Worm (Caenorhabditis elegans): ENCODE measurements around the gene pha-4.
A peak's percentile ranks its signal among the peaks of the same experiment; 100 is the strongest.

Gene pha-4

DNA sequence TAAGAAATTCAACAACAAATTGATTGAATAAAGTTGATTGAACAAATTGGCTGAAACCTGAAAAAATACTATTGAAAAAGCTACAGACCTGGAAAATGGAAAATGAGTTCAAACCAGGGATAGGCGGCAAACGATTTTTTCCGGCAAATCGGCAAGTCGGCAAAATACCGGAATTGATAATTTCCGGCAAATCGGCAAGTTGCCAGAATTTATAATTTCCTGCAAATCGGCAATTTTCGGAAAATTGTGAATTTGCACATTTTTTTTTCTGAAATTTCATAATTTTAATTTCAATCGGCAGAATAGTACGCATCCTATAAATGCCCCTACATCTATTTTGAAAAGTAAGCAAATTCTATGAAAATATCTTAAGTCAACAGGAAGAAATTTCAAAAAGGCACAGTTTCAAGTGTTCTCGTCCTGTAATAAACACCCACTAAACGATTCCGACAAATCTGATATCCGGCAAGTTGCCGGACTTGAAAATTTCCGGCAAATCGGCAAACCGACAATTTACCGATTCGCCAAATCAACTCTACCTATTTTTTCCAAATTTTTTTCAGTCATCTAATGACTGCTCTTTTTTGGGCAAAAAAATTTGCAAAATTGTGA is 35.9 kb upstream of the pha-4 start:
- TF ChIP-seq ztf-23 (GFP tag; IDR thresholded peaks at IDR 0.05) (peak; percentile 41; the same call in 1 of the 2 replicates), ztf-29 (GFP tag; IDR thresholded peaks at IDR 0.05) (no peak), klf-2 (GFP tag; conservative IDR thresholded peaks at IDR 0.05) (no peak), T22C8.4 (GFP tag; IDR thresholded peaks at IDR 0.05) (0 out of 2 replicates have a peak, but pooled peaks have one; percentile 8)

DNA sequence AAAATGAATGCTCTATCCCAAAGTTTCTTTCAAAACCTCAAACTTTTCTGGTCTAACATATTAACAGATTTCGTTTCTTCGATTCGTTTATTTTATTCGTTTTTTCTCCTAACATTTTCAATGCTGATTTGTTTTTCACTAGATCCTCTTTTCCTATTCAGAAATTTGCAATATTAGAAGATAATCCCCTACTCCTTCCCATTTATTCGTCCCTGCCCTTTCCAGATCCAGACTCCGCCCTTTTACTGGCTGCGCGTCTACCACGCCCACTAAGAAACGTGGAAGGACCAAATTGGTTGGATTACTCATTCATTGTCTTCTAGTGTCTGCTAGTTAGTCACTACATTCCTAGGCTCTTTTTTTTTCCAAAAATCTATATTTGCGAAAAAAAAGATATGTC is 30.9 kb upstream of the pha-4 start, which contains the start of gene Y44A6C.2:
Gene Y44A6C.2, plus strand, starts transcription at position 301 of the 400 bp plus-strand sequence.
- no peak for TF ChIP-seq med-1 (GFP tag; optimal IDR thresholded peaks at IDR 0.05; ENCODE audit: insufficient read depth)
- no peak for TF ChIP-seq tab-1 (GFP tag; IDR thresholded peaks at IDR 0.05)

DNA sequence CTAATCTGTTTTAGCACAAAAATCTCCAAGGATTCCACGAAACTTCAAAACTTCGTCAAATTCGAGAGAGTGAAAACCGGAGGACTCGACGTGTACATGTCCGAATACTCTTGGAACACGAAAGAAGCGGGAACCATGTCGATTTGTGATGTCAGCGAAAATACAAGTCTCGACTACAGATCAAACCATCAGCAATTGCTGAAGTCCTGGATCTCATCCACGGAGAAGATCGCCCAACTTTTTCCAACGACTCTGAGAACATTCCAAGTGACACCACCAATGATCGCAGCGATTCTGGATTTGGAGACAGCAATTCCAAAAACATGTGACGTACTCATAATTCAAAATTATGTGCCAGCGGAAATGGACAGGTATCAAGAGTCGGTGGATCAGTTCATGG is 30.4 kb upstream of the pha-4 start:
- no peak for TF ChIP-seq cog-1 (tag; optimal IDR thresholded peaks at IDR 0.05)
- TF ChIP-seq ztf-23 (GFP tag; IDR thresholded peaks at IDR 0.05) = no peak
- no peak for TF ChIP-seq klf-2 (GFP tag; conservative IDR thresholded peaks at IDR 0.05)
- no peak for TF ChIP-seq flt-1 (GFP tag; IDR thresholded peaks at IDR 0.05)
- no peak for TF ChIP-seq ztf-29 (GFP tag; IDR thresholded peaks at IDR 0.05)
- TF ChIP-seq ref-1 (GFP tag; conservative IDR thresholded peaks at IDR 0.05) = no peak
- no peak for TF ChIP-seq med-1 (GFP tag; optimal IDR thresholded peaks at IDR 0.05; ENCODE audit: insufficient read depth)
- TF ChIP-seq tab-1 (GFP tag; IDR thresholded peaks at IDR 0.05) = no peak
- TF ChIP-seq T22C8.4 (GFP tag; IDR thresholded peaks at IDR 0.05) = no peak

DNA sequence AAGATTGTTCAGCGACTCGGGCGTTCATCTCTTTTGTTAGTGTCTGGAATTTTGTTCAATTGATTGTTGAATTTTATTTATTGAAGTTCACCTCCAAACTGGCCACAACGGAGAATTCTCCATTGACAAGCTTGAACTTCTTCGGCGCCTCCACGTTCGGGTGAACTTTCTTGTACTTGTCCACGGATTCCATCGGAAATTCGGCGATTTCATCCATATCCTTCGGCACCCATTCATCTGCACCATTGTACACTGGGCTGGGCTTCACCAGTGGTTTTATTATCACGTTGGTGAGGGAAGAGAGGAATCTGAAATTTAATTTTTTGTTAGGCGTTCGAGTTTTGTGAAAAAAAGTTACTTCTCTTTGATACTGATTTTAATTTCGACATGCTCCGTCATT is 25.4 kb upstream of the pha-4 start:
- TF ChIP-seq ztf-29 (GFP tag; IDR thresholded peaks at IDR 0.05) (no peak), ztf-23 (GFP tag; IDR thresholded peaks at IDR 0.05) (no peak), med-1 (GFP tag; optimal IDR thresholded peaks at IDR 0.05; ENCODE audit: insufficient read depth) (no peak), klf-2 (GFP tag; conservative IDR thresholded peaks at IDR 0.05) (no peak), flt-1 (GFP tag; IDR thresholded peaks at IDR 0.05) (no peak), tab-1 (GFP tag; IDR thresholded peaks at IDR 0.05) (no peak), T22C8.4 (GFP tag; IDR thresholded peaks at IDR 0.05) (no peak), ref-1 (GFP tag; conservative IDR thresholded peaks at IDR 0.05) (no peak), cog-1 (tag; optimal IDR thresholded peaks at IDR 0.05) (no peak)

DNA sequence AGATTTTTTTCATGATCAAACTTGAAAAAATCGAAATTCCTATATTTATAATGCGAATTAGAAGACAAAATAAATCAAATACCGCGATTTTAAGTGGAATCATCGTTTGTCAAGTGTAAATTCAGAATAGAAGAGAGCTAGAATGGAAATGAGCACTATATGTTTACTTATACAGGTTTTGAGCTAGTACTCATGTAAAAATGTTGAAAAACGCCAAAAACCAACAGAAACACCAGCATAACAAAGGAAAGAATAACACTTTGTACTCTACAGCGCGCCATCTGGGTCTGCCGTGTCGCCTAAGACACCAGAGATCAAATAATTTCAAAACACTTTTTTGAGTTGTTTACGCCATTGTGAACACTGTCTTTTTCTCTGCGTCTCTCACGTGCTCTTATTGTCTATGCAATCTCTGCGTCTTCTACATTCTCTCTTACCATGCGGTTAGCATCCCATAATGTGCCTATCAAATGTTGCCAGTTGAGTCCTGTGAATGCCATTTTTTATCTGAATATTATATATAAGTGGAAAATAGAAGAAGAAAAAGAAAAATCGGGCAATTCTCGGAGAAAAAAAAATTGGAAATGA is 24.0 kb upstream of the pha-4 start, which contains the start of gene ipla-3:
Gene ipla-3, minus strand, starts transcription at position 510 of the 588 bp plus-strand sequence.
- no peak for TF ChIP-seq klf-2 (GFP tag; conservative IDR thresholded peaks at IDR 0.05)
- peak; percentile 54 for TF ChIP-seq cog-1 (tag; optimal IDR thresholded peaks at IDR 0.05)

DNA sequence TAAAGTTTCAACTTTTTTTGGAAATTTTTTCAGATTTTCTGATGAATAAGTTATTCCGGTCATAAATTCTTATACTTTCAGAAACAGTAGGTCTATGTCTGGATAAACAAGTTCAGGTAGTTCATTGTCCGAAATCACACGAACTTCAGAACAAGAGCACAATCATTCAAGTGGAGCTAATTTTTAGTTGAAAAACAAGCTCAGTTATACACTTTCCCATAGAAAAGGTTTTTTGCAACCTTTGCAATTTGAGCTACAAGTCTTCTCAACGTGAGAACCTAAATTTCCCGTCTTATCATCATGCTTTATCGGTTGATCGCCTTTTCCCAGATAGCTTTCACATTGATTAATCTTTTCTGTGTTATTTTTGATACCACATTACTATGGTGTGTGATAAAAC is 21.1 kb upstream of the pha-4 start, which contains the start of gene srxa-1:
Gene srxa-1, plus strand, starts transcription at position 301 of the 400 bp plus-strand sequence.
- TF ChIP-seq cog-1 (tag; optimal IDR thresholded peaks at IDR 0.05) (no peak), med-1 (GFP tag; optimal IDR thresholded peaks at IDR 0.05; ENCODE audit: insufficient read depth) (no peak), T22C8.4 (GFP tag; IDR thresholded peaks at IDR 0.05) (no peak), ztf-29 (GFP tag; IDR thresholded peaks at IDR 0.05) (no peak), ref-1 (GFP tag; conservative IDR thresholded peaks at IDR 0.05) (no peak), flt-1 (GFP tag; IDR thresholded peaks at IDR 0.05) (no peak), ztf-23 (GFP tag; IDR thresholded peaks at IDR 0.05) (no peak), klf-2 (GFP tag; conservative IDR thresholded peaks at IDR 0.05) (no peak), tab-1 (GFP tag; IDR thresholded peaks at IDR 0.05) (no peak)

DNA sequence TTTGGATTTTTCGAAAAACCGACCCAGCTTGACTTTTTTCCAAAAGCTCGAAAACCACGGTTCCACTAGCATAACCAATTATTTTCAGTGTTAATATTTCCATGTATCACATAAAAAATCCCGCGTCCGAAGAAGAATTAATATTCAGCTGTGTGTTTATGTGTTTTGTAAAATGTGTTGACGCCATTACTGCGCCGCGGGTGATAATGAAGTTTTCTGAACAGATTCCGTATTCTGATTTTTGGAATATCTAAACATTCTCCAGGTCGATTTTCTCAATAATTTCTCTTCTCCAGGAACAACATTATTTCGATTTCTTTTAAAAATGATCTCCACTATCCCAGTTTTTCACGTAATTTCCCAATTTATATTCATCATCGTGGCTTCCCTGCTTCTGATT is 18.2 kb upstream of the pha-4 start, which contains the start of gene srxa-6:
Gene srxa-6, plus strand, starts transcription at position 301 of the 400 bp plus-strand sequence.
- TF ChIP-seq ztf-23 (GFP tag; IDR thresholded peaks at IDR 0.05) (no peak), ztf-29 (GFP tag; IDR thresholded peaks at IDR 0.05) (no peak), ref-1 (GFP tag; conservative IDR thresholded peaks at IDR 0.05) (no peak), med-1 (GFP tag; optimal IDR thresholded peaks at IDR 0.05; ENCODE audit: insufficient read depth) (no peak), T22C8.4 (GFP tag; IDR thresholded peaks at IDR 0.05) (no peak), klf-2 (GFP tag; conservative IDR thresholded peaks at IDR 0.05) (no peak), cog-1 (tag; optimal IDR thresholded peaks at IDR 0.05) (no peak), flt-1 (GFP tag; IDR thresholded peaks at IDR 0.05) (no peak), tab-1 (GFP tag; IDR thresholded peaks at IDR 0.05) (no peak)

DNA sequence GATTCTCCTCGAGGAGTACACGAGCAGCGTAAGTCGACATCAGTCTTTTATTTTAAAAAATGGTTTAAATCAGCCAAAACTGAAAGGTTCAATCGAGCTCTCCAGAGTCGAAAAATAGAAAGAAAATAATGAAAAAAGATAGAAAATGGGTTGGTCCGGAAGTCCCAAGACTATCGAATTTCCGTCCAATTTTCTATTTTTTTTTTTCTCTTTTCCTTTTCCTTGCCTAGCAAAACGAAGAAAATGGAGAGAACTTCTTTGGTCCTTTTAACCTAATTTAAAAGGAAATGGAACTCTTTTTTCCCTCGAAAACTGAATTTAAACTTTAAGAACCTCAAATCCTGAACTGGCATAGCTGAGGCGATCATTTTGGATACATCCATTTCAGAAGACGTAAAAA is 13.5 kb upstream of the pha-4 start:
- TF ChIP-seq ref-1 (GFP tag; conservative IDR thresholded peaks at IDR 0.05) (no peak), tab-1 (GFP tag; IDR thresholded peaks at IDR 0.05) (no peak), cog-1 (tag; optimal IDR thresholded peaks at IDR 0.05) (no peak), ztf-29 (GFP tag; IDR thresholded peaks at IDR 0.05) (no peak), med-1 (GFP tag; optimal IDR thresholded peaks at IDR 0.05; ENCODE audit: insufficient read depth) (no peak), T22C8.4 (GFP tag; IDR thresholded peaks at IDR 0.05) (no peak), flt-1 (GFP tag; IDR thresholded peaks at IDR 0.05) (no peak), ztf-23 (GFP tag; IDR thresholded peaks at IDR 0.05) (no peak), klf-2 (GFP tag; conservative IDR thresholded peaks at IDR 0.05) (no peak)

DNA sequence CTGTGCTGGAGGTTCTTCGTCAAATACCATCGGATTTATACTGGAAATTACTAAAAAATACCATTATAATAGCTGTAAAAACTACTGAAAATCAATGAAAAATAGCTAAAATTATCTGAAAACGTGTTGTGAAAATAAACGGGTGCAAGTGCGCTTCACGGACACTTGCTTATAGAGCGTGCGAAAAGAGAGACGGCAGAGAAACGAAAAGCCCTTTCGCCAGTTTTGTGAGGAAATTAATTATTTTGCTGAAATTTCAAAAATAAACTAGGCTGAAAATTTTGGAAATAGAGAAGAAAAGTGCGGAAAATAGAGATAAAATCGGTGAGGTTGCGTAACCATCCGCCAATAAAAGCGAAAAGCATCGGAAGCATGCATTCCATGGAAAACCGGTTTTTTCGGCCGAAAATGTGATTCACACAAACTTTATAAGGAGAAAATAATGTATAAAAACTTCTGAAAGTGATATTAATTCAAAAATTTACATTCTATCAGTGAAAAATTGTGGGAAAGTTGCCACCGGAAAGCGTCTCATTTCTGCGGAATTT is 8.5 kb upstream of the pha-4 start, which contains the start of gene dnj-25:
Gene dnj-25, minus strand, starts transcription at position 57 of the 548 bp plus-strand sequence.
- TF ChIP-seq med-1 (GFP tag; optimal IDR thresholded peaks at IDR 0.05; ENCODE audit: insufficient read depth) (no peak), ztf-29 (GFP tag; IDR thresholded peaks at IDR 0.05) (no peak), cog-1 (tag; optimal IDR thresholded peaks at IDR 0.05) (no peak), T22C8.4 (GFP tag; IDR thresholded peaks at IDR 0.05) (no peak), tab-1 (GFP tag; IDR thresholded peaks at IDR 0.05) (no peak), ref-1 (GFP tag; conservative IDR thresholded peaks at IDR 0.05) (no peak), ztf-23 (GFP tag; IDR thresholded peaks at IDR 0.05) (no peak), flt-1 (GFP tag; IDR thresholded peaks at IDR 0.05) (no peak), klf-2 (GFP tag; conservative IDR thresholded peaks at IDR 0.05) (no peak)
